Fruit fly (Drosophila melanogaster) whole organism, embryonic: ENCODE results near the gene CG34008.

Experiments used
- CG10654 ChIP-seq: fragments of 200-800 bp; sonication (Bioruptor generic); optimal IDR thresholded peaks from 2 replicates; lab custom pipeline; 2016; ENCODE audit warnings: missing biosample characterization, missing genetic modification characterization
- CG1233 ChIP-seq: fragments of 200-800 bp; sonication (Bioruptor generic); optimal IDR thresholded peaks from 4 replicates; lab custom pipeline; 2018; ENCODE audit warnings: missing biosample characterization, mild to moderate bottlenecking, missing genetic modification characterization
- CG13424 ChIP-seq: fragments of 200-800 bp; sonication (Bioruptor generic); optimal IDR thresholded peaks from 2 replicates; lab custom pipeline; 2019; ENCODE audit warnings: missing biosample characterization, mild to moderate bottlenecking, missing genetic modification characterization, moderate library complexity
- CG13894 ChIP-seq: fragments of 200-800 bp; sonication (Bioruptor generic); optimal IDR thresholded peaks from 3 replicates; lab custom pipeline; 2018; ENCODE audit warnings: missing biosample characterization, mild to moderate bottlenecking, missing genetic modification characterization, moderate library complexity
- CG1647 ChIP-seq: fragments of 200-800 bp; sonication (Bioruptor generic); optimal IDR thresholded peaks from 3 replicates; lab custom pipeline; 2016; ENCODE audit warnings: missing biosample characterization, missing genetic modification characterization
- CG17359 ChIP-seq: fragments of 200-800 bp; sonication (Bioruptor generic); optimal IDR thresholded peaks from 3 replicates; lab custom pipeline; 2018; ENCODE audit warnings: missing biosample characterization, mild to moderate bottlenecking, missing genetic modification characterization, moderate library complexity
- CG1792 ChIP-seq: fragments of 200-800 bp; sonication (Bioruptor generic); optimal IDR thresholded peaks from 2 replicates; lab custom pipeline; 2016; ENCODE audit warnings: missing biosample characterization, missing genetic modification characterization
- CG18262 ChIP-seq: fragments of 200-800 bp; optimal IDR thresholded peaks from 3 replicates; lab custom pipeline; 2019; ENCODE audit warnings: missing biosample characterization, mild to moderate bottlenecking, missing genetic modification characterization, moderate library complexity
- CG2202 ChIP-seq: fragments of 200-800 bp; sonication (Bioruptor generic); optimal IDR thresholded peaks from 2 replicates; lab custom pipeline; 2018; ENCODE audit warnings: missing biosample characterization, mild to moderate bottlenecking, missing genetic modification characterization
- CG31365 ChIP-seq: fragments of 200-800 bp; sonication (Bioruptor generic); optimal IDR thresholded peaks from 2 replicates; lab custom pipeline; 2018; ENCODE audit warnings: missing biosample characterization, mild to moderate bottlenecking, missing genetic modification characterization
- CG34376 ChIP-seq: fragments of 200-800 bp; sonication (Bioruptor generic); optimal IDR thresholded peaks from 2 replicates; lab custom pipeline; 2018; ENCODE audit warnings: missing biosample characterization, mild to moderate bottlenecking, missing genetic modification characterization
- CG34422 ChIP-seq: fragments of 200-800 bp; sonication (Bioruptor generic); IDR thresholded peaks from 3 replicates; pipeline ENCODE4 v1.3.6; 2022; ENCODE audit warnings: missing biosample characterization, missing genetic modification characterization
- CG5180 ChIP-seq: fragments of 200-800 bp; sonication (Bioruptor generic); optimal IDR thresholded peaks from 3 replicates; lab custom pipeline; 2017; ENCODE audit warnings: missing biosample characterization, missing genetic modification characterization, mild to moderate bottlenecking, moderate library complexity, missing genetic modification reagents
- CG6813 ChIP-seq: fragments of 200-800 bp; sonication (Bioruptor generic); optimal IDR thresholded peaks from 2 replicates; lab custom pipeline; 2017; ENCODE audit warnings: missing biosample characterization, missing genetic modification characterization, mild to moderate bottlenecking, moderate library complexity, missing genetic modification reagents
- CG8281 ChIP-seq: fragments of 200-800 bp; sonication (Bioruptor generic); optimal IDR thresholded peaks from 2 replicates; lab custom pipeline; 2018; ENCODE audit warnings: missing biosample characterization, mild to moderate bottlenecking, missing genetic modification characterization, moderate library complexity
- CG9932 ChIP-seq: fragments of 200-800 bp; sonication (Bioruptor generic); IDR thresholded peaks from 2 replicates; pipeline ENCODE4 v1.3.6; 2022; ENCODE audit warnings: missing biosample characterization, missing genetic modification characterization
- D ChIP-seq, 2 experiments: fragments of 200-800 bp in 1 of 2; fragments of >200 bp in 1 of 2; sonication (Bioruptor generic) in 1 of 2; optimal IDR thresholded peaks; 2 replicates in 1 of 2; 3 replicates in 1 of 2; lab custom pipeline; 2017; ENCODE audit warnings: mild to moderate bottlenecking in 1 of 2, missing biosample characterization in 1 of 2, missing genetic modification characterization in 1 of 2, missing genetic modification reagents in 1 of 2
- Dip3 ChIP-seq: fragments of 200-800 bp; sonication (Bioruptor generic); optimal IDR thresholded peaks from 3 replicates; lab custom pipeline; 2016; ENCODE audit warnings: missing biosample characterization, missing genetic modification characterization
- Hmr ChIP-seq: fragments of 200-800 bp; sonication (Bioruptor generic); optimal IDR thresholded peaks from 3 replicates; lab custom pipeline; 2017; ENCODE audit warnings: mild to moderate bottlenecking, missing biosample characterization, missing genetic modification reagents, missing genetic modification characterization
- Lhr ChIP-seq: fragments of 200-800 bp; sonication (Bioruptor generic); optimal IDR thresholded peaks from 3 replicates; lab custom pipeline; 2017; ENCODE audit warnings: mild to moderate bottlenecking, missing biosample characterization, missing genetic modification reagents, missing genetic modification characterization
- Lpt ChIP-seq: fragments of >200 bp; optimal IDR thresholded peaks from 2 replicates; lab custom pipeline; 2018; ENCODE audit warnings: missing biosample characterization, missing genetic modification characterization
- Myb ChIP-seq: fragments of 200-800 bp; sonication (Bioruptor generic); optimal IDR thresholded peaks from 2 replicates; lab custom pipeline; 2016; ENCODE audit warnings: missing biosample characterization, missing genetic modification characterization
- Nf-YC ChIP-seq: fragments of 200-800 bp; optimal IDR thresholded peaks from 3 replicates; lab custom pipeline; 2019; ENCODE audit warnings: missing biosample characterization, mild to moderate bottlenecking, missing genetic modification characterization, moderate library complexity
- Taf1 ChIP-seq: fragments of 200-800 bp; sonication (Bioruptor generic); IDR thresholded peaks from 2 replicates; pipeline ENCODE4 v1.3.6; 2022; ENCODE audit warnings: missing biosample characterization, missing genetic modification characterization
- ac ChIP-seq: fragments of 200-800 bp; sonication (Bioruptor generic); optimal IDR thresholded peaks from 3 replicates; lab custom pipeline; 2017; ENCODE audit warnings: missing biosample characterization, mild to moderate bottlenecking, missing genetic modification characterization
- bcd ChIP-seq: fragments of 200-800 bp; sonication (Bioruptor generic); optimal IDR thresholded peaks from 2 replicates; lab custom pipeline; 2017; ENCODE audit warnings: missing biosample characterization, mild to moderate bottlenecking, missing genetic modification characterization
- caup ChIP-seq: fragments of 200-800 bp; sonication (Bioruptor generic); optimal IDR thresholded peaks from 3 replicates; lab custom pipeline; 2017; ENCODE audit warnings: missing biosample characterization, mild to moderate bottlenecking, missing genetic modification characterization, moderate library complexity; ENCODE audit not compliant: severe bottlenecking
- chinmo ChIP-seq: fragments of 200-800 bp; sonication (Bioruptor generic); IDR thresholded peaks from 4 replicates; pipeline ENCODE4 v1.3.6; 2022; ENCODE audit warnings: missing biosample characterization, missing genetic modification characterization; ENCODE audit not compliant: partially characterized antibody
- chm ChIP-seq: fragments of 200-800 bp; sonication (Bioruptor generic); IDR thresholded peaks from 2 replicates; pipeline ENCODE4 v1.3.6; 2022; ENCODE audit warnings: missing biosample characterization, missing genetic modification characterization
- dmrt99B ChIP-seq: fragments of 200-800 bp; sonication (Bioruptor generic); optimal IDR thresholded peaks from 2 replicates; lab custom pipeline; 2018; ENCODE audit warnings: missing biosample characterization, mild to moderate bottlenecking, missing genetic modification characterization, moderate library complexity
- exex ChIP-seq: fragments of 200-800 bp; sonication (Bioruptor generic); optimal IDR thresholded peaks from 4 replicates; lab custom pipeline; 2018; ENCODE audit warnings: missing biosample characterization, mild to moderate bottlenecking, missing genetic modification characterization, moderate library complexity
- grn ChIP-seq: fragments of 200-800 bp; sonication (Bioruptor generic); optimal IDR thresholded peaks from 3 replicates; lab custom pipeline; 2017; ENCODE audit warnings: missing biosample characterization, missing genetic modification characterization
- hkb ChIP-seq, 2 experiments: fragments of 200-800 bp in 1 of 2; fragments of >200 bp in 1 of 2; sonication (Bioruptor generic) in 1 of 2; IDR thresholded peaks in 1 of 2; optimal IDR thresholded peaks in 1 of 2; 2 replicates each; pipeline versions ENCODE4 v1.3.6 to Lab custom; 2017 to 2022; ENCODE audit warnings: missing biosample characterization in 1 of 2, missing genetic modification characterization in 1 of 2
- kah ChIP-seq: fragments of 200-800 bp; sonication (Bioruptor generic); optimal IDR thresholded peaks from 2 replicates; lab custom pipeline; 2018; ENCODE audit warnings: missing biosample characterization, mild to moderate bottlenecking, missing genetic modification characterization
- kay ChIP-seq: fragments of 200-800 bp; sonication (Bioruptor generic); optimal IDR thresholded peaks from 2 replicates; lab custom pipeline; 2016; ENCODE audit warnings: missing biosample characterization, missing genetic modification characterization
- lmd ChIP-seq: fragments of 200-800 bp; sonication (Bioruptor generic); IDR thresholded peaks from 2 replicates; pipeline ENCODE4 v1.3.6; 2022; ENCODE audit warnings: missing biosample characterization, missing genetic modification characterization
- mam ChIP-seq: fragments of 200-800 bp; sonication (Bioruptor generic); optimal IDR thresholded peaks from 3 replicates; lab custom pipeline; 2016; ENCODE audit warnings: missing biosample characterization, missing genetic modification characterization
- pfk ChIP-seq: fragments of 200-800 bp; sonication (Bioruptor generic); optimal IDR thresholded peaks from 2 replicates; lab custom pipeline; 2018; ENCODE audit warnings: missing biosample characterization, mild to moderate bottlenecking, missing genetic modification characterization, moderate library complexity
- pnt ChIP-seq: fragments of 200-800 bp; sonication (Bioruptor generic); optimal IDR thresholded peaks from 3 replicates; lab custom pipeline; 2016; ENCODE audit warnings: missing biosample characterization, missing genetic modification characterization
- prd ChIP-seq, 3 experiments: fragments of >200 bp in 2 of 3; fragments of 200-800 bp in 1 of 3; sonication (Bioruptor generic) in 1 of 3; optimal IDR thresholded peaks in 2 of 3; IDR thresholded peaks in 1 of 3; 2 replicates in 2 of 3; 3 replicates in 1 of 3; pipeline versions ENCODE4 v1.3.6 to Lab custom; 2017 to 2022; ENCODE audit warnings: missing biosample characterization in 1 of 3, missing genetic modification characterization in 1 of 3
- row ChIP-seq: fragments of 200-800 bp; sonication (Bioruptor generic); IDR thresholded peaks from 3 replicates; pipeline ENCODE4 v1.3.6; 2022; ENCODE audit warnings: missing biosample characterization, missing genetic modification characterization
- sens-2 ChIP-seq: fragments of 200-800 bp; sonication (Bioruptor generic); IDR thresholded peaks from 2 replicates; pipeline ENCODE4 v1.3.6; 2022; ENCODE audit warnings: missing biosample characterization, missing genetic modification characterization
- sqz ChIP-seq: fragments of 200-800 bp; sonication (Bioruptor generic); optimal IDR thresholded peaks from 3 replicates; lab custom pipeline; 2018; ENCODE audit warnings: missing biosample characterization, mild to moderate bottlenecking, missing genetic modification characterization
- tin ChIP-seq: fragments of 200-800 bp; sonication (Bioruptor generic); optimal IDR thresholded peaks from 3 replicates; lab custom pipeline; 2016; ENCODE audit warnings: missing biosample characterization, missing genetic modification characterization
- tll ChIP-seq, 2 experiments: fragments of 200-800 bp in 1 of 2; fragments of >200 bp in 1 of 2; sonication (Bioruptor generic) in 1 of 2; optimal IDR thresholded peaks; 2 replicates each; lab custom pipeline; 2017 to 2019; ENCODE audit warnings: missing biosample characterization in 2 of 2, missing genetic modification characterization in 2 of 2, mild to moderate bottlenecking in 1 of 2, moderate library complexity in 1 of 2
- unpg ChIP-seq: fragments of 200-800 bp; sonication (Bioruptor generic); optimal IDR thresholded peaks from 3 replicates; lab custom pipeline; 2018; ENCODE audit warnings: missing biosample characterization, mild to moderate bottlenecking, missing genetic modification characterization, moderate library complexity
- vvl ChIP-seq: fragments of 200-800 bp; sonication (Bioruptor generic); IDR thresholded peaks from 2 replicates; pipeline ENCODE4 v1.3.6; 2022; ENCODE audit warnings: missing biosample characterization, missing genetic modification characterization
- zfh2 ChIP-seq: fragments of 200-800 bp; sonication (Bioruptor generic); optimal IDR thresholded peaks from 2 replicates; lab custom pipeline; 2016; ENCODE audit warnings: missing biosample characterization, missing genetic modification characterization

CG34008 gene

DNA sequence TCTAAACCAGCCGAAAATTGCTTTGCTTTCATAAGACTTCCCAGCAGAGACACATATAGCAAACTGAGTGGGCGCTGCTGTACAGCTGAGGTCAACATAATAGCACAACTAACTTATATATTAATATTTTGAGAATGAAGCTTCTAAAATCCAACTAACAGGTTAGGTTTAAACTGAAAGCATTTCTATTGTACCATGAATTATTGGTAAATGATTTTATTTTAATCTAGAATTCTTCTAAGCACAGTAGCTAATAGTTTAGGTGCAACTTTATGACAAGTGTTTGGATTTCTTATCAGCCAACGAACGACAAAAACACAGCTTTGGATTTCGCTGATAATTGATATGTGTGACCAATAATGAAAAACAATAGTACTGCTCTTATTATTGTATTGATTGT, 26.3 kb downstream of the CG34008 start (continued):
- TF ChIP-seq prd (optimal IDR thresholded peaks at IDR 0.05; lab: Kevin White, UChicago): no peak
- peak; percentile 64; the same call in 2 of the 3 replicates for TF ChIP-seq prd (GFP tag; IDR thresholded peaks at IDR 0.05; lab: Robert Waterston, UW)
- no peak for TF ChIP-seq D (optimal IDR thresholded peaks at IDR 0.05; lab: Kevin White, UChicago)
- TF ChIP-seq D (GFP tag; optimal IDR thresholded peaks at IDR 0.05; lab: Kevin White, UChicago): peak; percentile 40
- TF ChIP-seq tll (GFP tag; optimal IDR thresholded peaks at IDR 0.05; lab: Kevin White, UChicago): no peak
- peak; percentile 44 for TF ChIP-seq tin (GFP tag; lab: Kevin White, UChicago)
- TF ChIP-seq pnt: peak; percentile 12
- no peak for TF ChIP-seq Lhr (GFP tag; lab: Kevin White, UChicago)
- peak; percentile 57 for TF ChIP-seq dmrt99B
- peak; percentile 53 for TF ChIP-seq CG5180 (GFP tag; lab: Kevin White, UChicago)
- peak; percentile 23 for TF ChIP-seq CG6813 (GFP tag; lab: Kevin White, UChicago)
- no peak for TF ChIP-seq hkb (optimal IDR thresholded peaks at IDR 0.05; lab: Kevin White, UChicago)
- peak; percentile 76 for TF ChIP-seq hkb (GFP tag; IDR thresholded peaks at IDR 0.05; lab: Robert Waterston, UW)
- peak; percentile 45 for TF ChIP-seq CG34376
- peak; percentile 61 for TF ChIP-seq mam (GFP tag; lab: Kevin White, UChicago)
- 0 out of 3 replicates have a peak, but pooled peaks have one; percentile 56 for TF ChIP-seq CG34422 (GFP tag; lab: Robert Waterston, UW)
- TF ChIP-seq CG1647: peak; percentile 30
- TF ChIP-seq chm (GFP tag; lab: Robert Waterston, UW): peak; percentile 76; the same call in 1 of the 2 replicates
- no peak for TF ChIP-seq Lpt (GFP tag; lab: Kevin White, UChicago)
- TF ChIP-seq CG1233 (GFP tag; lab: Kevin White, UChicago): peak; percentile 50
- peak; percentile 58 for TF ChIP-seq lmd
- no peak for TF ChIP-seq ac
- peak; percentile 7 for TF ChIP-seq Myb (GFP tag; lab: Kevin White, UChicago)
- TF ChIP-seq CG10654: no peak
- TF ChIP-seq sqz: peak; percentile 23
- TF ChIP-seq Dip3 (GFP tag; lab: Kevin White, UChicago): peak; percentile 74
- peak; percentile 41 for TF ChIP-seq grn (GFP tag; lab: Kevin White, UChicago)
- peak; percentile 9 for TF ChIP-seq kah (GFP tag; lab: Kevin White, UChicago)
- peak; percentile 68 for TF ChIP-seq bcd (GFP tag; lab: Kevin White, UChicago)
- peak; percentile 40 for TF ChIP-seq CG31365 (tag; lab: Kevin White, UChicago)
- peak; percentile 12 for TF ChIP-seq CG8281 (tag; lab: Kevin White, UChicago)
- peak; percentile 13 for TF ChIP-seq zfh2 (GFP tag; lab: Kevin White, UChicago)
- peak; percentile 7; the same call in 1 of the 2 replicates for TF ChIP-seq sens-2 (GFP tag; lab: Robert Waterston, UW)
- TF ChIP-seq Taf1 (GFP tag; lab: Robert Waterston, UW): no peak
- peak; percentile 47 for TF ChIP-seq unpg (GFP tag; lab: Kevin White, UChicago)
- no peak for TF ChIP-seq CG2202 (tag; lab: Kevin White, UChicago)
- TF ChIP-seq chinmo (GFP tag; lab: Robert Waterston, UW): no peak
- TF ChIP-seq CG9932 (GFP tag; lab: Robert Waterston, UW): peak; percentile 60
- peak; percentile 87 for TF ChIP-seq vvl (GFP tag; lab: Robert Waterston, UW)
- TF ChIP-seq exex (tag; lab: Kevin White, UChicago): peak; percentile 85
- TF ChIP-seq CG13424 (tag; lab: Kevin White, UChicago): no peak
- peak; percentile 65 for TF ChIP-seq Hmr (GFP tag; lab: Kevin White, UChicago)
- peak; percentile 49 for TF ChIP-seq Nf-YC (tag; lab: Kevin White, UChicago)
- TF ChIP-seq CG18262 (tag; lab: Kevin White, UChicago): peak; percentile 67
- no peak for TF ChIP-seq pfk
- TF ChIP-seq CG1792: peak; percentile 7
- TF ChIP-seq CG13894 (tag; lab: Kevin White, UChicago): peak; percentile 67
- 0 out of 3 replicates have a peak, but pooled peaks have one; percentile 11 for TF ChIP-seq row
- TF ChIP-seq caup (GFP tag; lab: Kevin White, UChicago): peak; percentile 37
- TF ChIP-seq CG17359: peak; percentile 45
- TF ChIP-seq kay (GFP tag; lab: Kevin White, UChicago): peak; percentile 46
